Fruit fly (Drosophila melanogaster): ENCODE results near the gene CG3407.
A peak's percentile ranks its signal among the peaks of the same experiment; 100 is the strongest.

Gene CG3407

DNA sequence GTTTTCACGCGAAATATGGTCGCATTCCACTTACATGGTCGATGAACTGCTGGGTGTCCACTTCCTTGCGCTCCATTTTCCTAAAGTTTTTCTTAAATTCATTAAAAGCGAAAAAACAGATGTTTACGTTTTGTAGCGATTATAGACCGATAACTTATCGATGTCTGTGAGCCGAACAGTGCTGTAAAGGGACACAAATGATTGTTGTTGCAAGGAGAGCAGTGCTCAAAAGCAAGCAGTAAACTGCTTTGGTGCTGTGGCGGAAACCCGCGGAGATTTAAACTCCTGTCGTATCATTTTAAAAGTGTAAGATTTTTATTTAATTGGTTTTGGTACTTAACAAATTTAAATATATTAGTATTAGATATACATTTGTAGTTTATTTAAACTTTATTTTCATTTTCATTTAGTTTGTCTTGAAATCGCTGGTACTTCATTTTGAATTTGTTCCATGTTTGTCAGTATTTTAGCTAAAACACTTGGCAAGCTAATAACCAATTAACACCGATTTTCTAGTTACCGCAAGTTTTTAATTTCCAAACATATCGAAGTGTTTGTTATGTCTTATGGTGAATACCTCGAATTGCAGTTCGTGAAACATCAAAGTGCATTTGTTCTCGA lies at the start of gene CG3407 (continued):
- TF ChIP-seq mam (GFP tag; optimal IDR thresholded peaks at IDR 0.05) (peak; percentile 68), CG15479 (GFP tag; optimal IDR thresholded peaks at IDR 0.05) (no peak), Sox100B (GFP tag; optimal IDR thresholded peaks at IDR 0.05) (no peak), CG1603 (tag; optimal IDR thresholded peaks at IDR 0.05) (peak; percentile 86), cg (GFP tag; optimal IDR thresholded peaks at IDR 0.05) (no peak), CG10462 (GFP tag; optimal IDR thresholded peaks at IDR 0.05) (peak; percentile 46), grau (tag; optimal IDR thresholded peaks at IDR 0.05) (peak; percentile 23), nerfin-1 (tag; optimal IDR thresholded peaks at IDR 0.05) (no peak), CoRest (tag; optimal IDR thresholded peaks at IDR 0.05) (peak; percentile 41), CG6654 (GFP tag; optimal IDR thresholded peaks at IDR 0.05) (no peak), CG15601 (tag; optimal IDR thresholded peaks at IDR 0.05) (peak; percentile 66), Chrac-16 (GFP tag; optimal IDR thresholded peaks at IDR 0.05) (peak; percentile 55), slbo (GFP tag; IDR thresholded peaks at IDR 0.05) (peak; percentile 76), ttk (GFP tag; IDR thresholded peaks at IDR 0.05) (no peak), CG12104 (GFP tag; optimal IDR thresholded peaks at IDR 0.05) (no peak), zfh2 (GFP tag; optimal IDR thresholded peaks at IDR 0.05) (peak; percentile 74), ham (GFP tag; IDR thresholded peaks at IDR 0.05) (no peak), CG10565 (GFP tag; optimal IDR thresholded peaks at IDR 0.05) (no peak), ro (GFP tag; IDR thresholded peaks at IDR 0.05) (no peak), kah (GFP tag; optimal IDR thresholded peaks at IDR 0.05) (no peak), dmrt99B (tag; optimal IDR thresholded peaks at IDR 0.05) (no peak), Eip74EF (GFP tag; optimal IDR thresholded peaks at IDR 0.05) (peak in 1 of 2 experiments; percentile 21), CG9932 (GFP tag; IDR thresholded peaks at IDR 0.05) (peak; percentile 83), CG4424 (GFP tag; optimal IDR thresholded peaks at IDR 0.05) (peak; percentile 24), sens (GFP tag) (peak; percentile 76), z (GFP tag; IDR thresholded peaks at IDR 0.05) (no peak), sqz (GFP tag; optimal IDR thresholded peaks at IDR 0.05) (no peak), CG5180 (GFP tag; optimal IDR thresholded peaks at IDR 0.05) (no peak), CG6813 (GFP tag; optimal IDR thresholded peaks at IDR 0.05) (no peak), CG31388 (GFP tag; optimal IDR thresholded peaks at IDR 0.05) (no peak), nau (GFP tag; optimal IDR thresholded peaks at IDR 0.05) (no peak), jing (GFP tag; optimal IDR thresholded peaks at IDR 0.05) (no peak)

DNA sequence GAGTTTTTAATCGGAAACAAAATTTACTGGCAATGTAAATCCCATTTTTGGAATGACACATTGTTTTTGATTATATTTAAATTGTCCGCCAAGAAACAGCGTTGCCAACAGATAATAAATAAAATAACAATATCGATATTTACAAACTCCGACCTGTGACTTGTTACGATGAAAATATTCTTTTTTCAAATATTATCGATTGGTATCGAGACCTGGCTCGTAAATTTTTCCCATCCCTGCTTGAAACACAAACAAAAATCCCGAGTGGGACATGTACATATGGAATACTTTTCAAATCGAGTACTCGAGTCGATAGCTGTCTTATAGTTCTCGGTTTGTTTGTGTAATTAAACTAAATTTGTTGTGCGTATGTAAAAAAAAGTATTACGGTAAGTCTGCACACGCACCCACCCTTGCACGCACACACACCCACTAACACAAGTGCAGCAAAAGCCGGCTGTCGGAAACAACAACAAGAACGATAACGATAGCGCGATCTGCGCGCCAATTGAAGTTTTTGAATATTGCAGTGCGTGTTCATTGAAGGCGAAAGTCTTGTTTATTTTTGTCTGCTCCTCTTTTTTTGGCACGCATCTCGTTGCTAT lies 49.3 kb upstream of the CG3407 start, which contains the start of gene TTLL4B:
Gene TTLL4B, plus strand, starts transcription at position 232 of the 605 bp plus-strand sequence.
- TF ChIP-seq CG17186 (GFP tag; optimal IDR thresholded peaks at IDR 0.05) (peak; percentile 6), BEAF-32 (GFP tag; optimal IDR thresholded peaks at IDR 0.05) (peak; percentile 95), CG32772 (GFP tag; IDR thresholded peaks at IDR 0.05) (no peak), Sry-β (GFP tag; optimal IDR thresholded peaks at IDR 0.05) (no peak), nerfin-2 (GFP tag; IDR thresholded peaks at IDR 0.05; ENCODE audit: partially characterized antibody) (peak; percentile 95), CG2202 (tag; optimal IDR thresholded peaks at IDR 0.05) (no peak), mld (GFP tag; IDR thresholded peaks at IDR 0.05; ENCODE audit: partially characterized antibody) (peak; percentile 86), CG13287 (GFP tag; IDR thresholded peaks at IDR 0.05; ENCODE audit: partially characterized antibody) (peak; percentile 92), CHES-1-like (GFP tag; optimal IDR thresholded peaks at IDR 0.05) (peak; percentile 39), CG6854 (GFP tag; optimal IDR thresholded peaks at IDR 0.05) (no peak), CG2116 (GFP tag; optimal IDR thresholded peaks at IDR 0.05) (peak; percentile 96), hb (GFP tag; IDR thresholded peaks at IDR 0.05; ENCODE audit: partially characterized antibody) (peak; percentile 84), Med (GFP tag) (peak; percentile 75), CG10462 (GFP tag; optimal IDR thresholded peaks at IDR 0.05) (no peak), CG31441 (GFP tag; IDR thresholded peaks at IDR 0.05) (peak; percentile 57), Scr (GFP tag; IDR thresholded peaks at IDR 0.05; ENCODE audit: partially characterized antibody) (peak; percentile 92), MTF-1 (GFP tag; optimal IDR thresholded peaks at IDR 0.05; ENCODE audit: borderline replicate concordance) (peak; percentile 65), CG1233 (GFP tag; optimal IDR thresholded peaks at IDR 0.05) (no peak)

Measured in whole organism, embryonic.